ENCODE assay signal across 4 worm cellular contexts in genomic region chrV:13413301-13413700, ce11.
A peak's percentile ranks its signal among the peaks of the same experiment; 100 is the strongest.
TF ChIP-seq lines count a peak whose summit lies in the region.

No protein-coding gene starts in this region.

TF ChIP-seq in whole organism, L1 larva, 84 proteins besides CTCF, POLR2A, EP300 and RAD21:
- TF ChIP-seq rnt-1 (tag; optimal IDR thresholded peaks at IDR 0.05; lab: Kevin White, UChicago) (no peak), elt-3 (tag; optimal IDR thresholded peaks at IDR 0.05; lab: Kevin White, UChicago) (peak in 2 of 6 experiments; percentile 11 to 42), mep-1 (tag; optimal IDR thresholded peaks at IDR 0.05; lab: Kevin White, UChicago) (peak; percentile 21), blmp-1 (tag; optimal IDR thresholded peaks at IDR 0.05; lab: Kevin White, UChicago) (peak; percentile 83), ztf-4 (tag; optimal IDR thresholded peaks at IDR 0.05; lab: Kevin White, UChicago) (peak; percentile 19), zip-4 (GFP tag; optimal IDR thresholded peaks at IDR 0.05; lab: Kevin White, UChicago) (no peak), unc-62 (GFP tag; optimal IDR thresholded peaks at IDR 0.05; lab: Kevin White, UChicago) (no peak)

TF ChIP-seq in whole organism, L2 larva, 48 proteins besides CTCF, POLR2A, EP300 and RAD21:
- TF ChIP-seq Y55F3AM.14 (GFP tag; optimal IDR thresholded peaks at IDR 0.05; lab: Kevin White, UChicago) = no peak
- no peak for TF ChIP-seq F13H6.1 (tag; optimal IDR thresholded peaks at IDR 0.05; lab: Kevin White, UChicago)
- no peak for TF ChIP-seq zag-1 (tag; optimal IDR thresholded peaks at IDR 0.05; lab: Kevin White, UChicago)
- no peak for TF ChIP-seq unc-39 (tag; optimal IDR thresholded peaks at IDR 0.05; lab: Kevin White, UChicago)
- no peak for TF ChIP-seq mdl-1 (tag; optimal IDR thresholded peaks at IDR 0.05; lab: Kevin White, UChicago)
- TF ChIP-seq unc-62 (GFP tag; optimal IDR thresholded peaks at IDR 0.05; lab: Kevin White, UChicago) = no peak
- TF ChIP-seq nhr-21 (tag; optimal IDR thresholded peaks at IDR 0.05; lab: Kevin White, UChicago) = peak; percentile 47
- no peak for TF ChIP-seq elt-1 (tag; optimal IDR thresholded peaks at IDR 0.05; lab: Kevin White, UChicago)
- TF ChIP-seq nhr-10 (tag; optimal IDR thresholded peaks at IDR 0.05; lab: Kevin White, UChicago) = no peak
- TF ChIP-seq alr-1 (tag; optimal IDR thresholded peaks at IDR 0.05; lab: Kevin White, UChicago) = no peak
- no peak for TF ChIP-seq nhr-77 (tag; optimal IDR thresholded peaks at IDR 0.05; lab: Kevin White, UChicago)
- TF ChIP-seq aly-2 (tag; optimal IDR thresholded peaks at IDR 0.05; lab: Kevin White, UChicago) = no peak
- no peak for TF ChIP-seq nhr-12 (tag; optimal IDR thresholded peaks at IDR 0.05; lab: Kevin White, UChicago)
- peak; percentile 38 for TF ChIP-seq peb-1 (tag; optimal IDR thresholded peaks at IDR 0.05; lab: Kevin White, UChicago)
- TF ChIP-seq blmp-1 (tag; optimal IDR thresholded peaks at IDR 0.05; lab: Kevin White, UChicago; ENCODE audit: insufficient read depth) = peak; percentile 3
- no peak for TF ChIP-seq egl-27 (tag; optimal IDR thresholded peaks at IDR 0.05; lab: Kevin White, UChicago)
- TF ChIP-seq snpc-4 (tag; optimal IDR thresholded peaks at IDR 0.05; lab: Kevin White, UChicago) = no peak
- no peak for TF ChIP-seq C34F6.9 (tag; optimal IDR thresholded peaks at IDR 0.05; lab: Kevin White, UChicago)
- no peak for TF ChIP-seq mbf-1 (tag; optimal IDR thresholded peaks at IDR 0.05; lab: Kevin White, UChicago)
- no peak for TF ChIP-seq nhr-25 (tag; optimal IDR thresholded peaks at IDR 0.05; lab: Kevin White, UChicago)
- no peak for TF ChIP-seq ztf-1 (GFP tag; conservative IDR thresholded peaks at IDR 0.05; lab: Robert Waterston, UW)
- TF ChIP-seq gmeb-1 (tag; optimal IDR thresholded peaks at IDR 0.05; lab: Kevin White, UChicago) = no peak
- TF ChIP-seq fos-1 (tag; optimal IDR thresholded peaks at IDR 0.05; lab: Kevin White, UChicago) = no peak
- no peak for TF ChIP-seq mab-5 (tag; optimal IDR thresholded peaks at IDR 0.05; lab: Kevin White, UChicago)
- no peak for TF ChIP-seq skn-1 (tag; optimal IDR thresholded peaks at IDR 0.05; lab: Kevin White, UChicago)

TF ChIP-seq in whole organism, L3 larva, 47 proteins besides CTCF, POLR2A, EP300 and RAD21:
- peak; percentile 24 for TF ChIP-seq fos-1 (tag; optimal IDR thresholded peaks at IDR 0.05; lab: Kevin White, UChicago)
- peak in 1 of 3 experiments; percentile 37 for TF ChIP-seq elt-3 (tag; optimal IDR thresholded peaks at IDR 0.05; lab: Kevin White, UChicago)
- no peak for TF ChIP-seq fkh-2 (tag; optimal IDR thresholded peaks at IDR 0.05; lab: Kevin White, UChicago)
- TF ChIP-seq nhr-23 (tag; optimal IDR thresholded peaks at IDR 0.05; lab: Kevin White, UChicago) = peak; percentile 31
- TF ChIP-seq nhr-25 (tag; optimal IDR thresholded peaks at IDR 0.05; lab: Kevin White, UChicago) = peak; percentile 88

TF ChIP-seq in whole organism, mixed stage, embryonic, 35 proteins besides CTCF, POLR2A, EP300 and RAD21:
- TF ChIP-seq elt-3 (tag; optimal IDR thresholded peaks at IDR 0.05; lab: Kevin White, UChicago) (peak; percentile 46), unc-39 (tag; optimal IDR thresholded peaks at IDR 0.05; lab: Kevin White, UChicago) (no peak), elt-1 (tag; optimal IDR thresholded peaks at IDR 0.05; lab: Kevin White, UChicago; ENCODE audit: borderline replicate concordance, insufficient read depth) (peak; percentile 82), blmp-1 (tag; optimal IDR thresholded peaks at IDR 0.05; lab: Kevin White, UChicago) (peak; percentile 57)

Comparison
In these comparisons a context has a peak if more than half of its experiments do, and no peak if none do; other contexts are left out.
1. Of the 22 proteins assayed by ChIP-seq in both whole organism, L1 larva and whole organism, L2 larva: peak only in whole organism, L1 larva: ztf-4; only in whole organism, L2 larva: none; in both: blmp-1; in neither: 19; mixed calls (peak in some experiments, not most) for 1.